Worm (Caenorhabditis elegans): ENCODE data around the gene Y73F8A.26.

Gene Y73F8A.26

DNA sequence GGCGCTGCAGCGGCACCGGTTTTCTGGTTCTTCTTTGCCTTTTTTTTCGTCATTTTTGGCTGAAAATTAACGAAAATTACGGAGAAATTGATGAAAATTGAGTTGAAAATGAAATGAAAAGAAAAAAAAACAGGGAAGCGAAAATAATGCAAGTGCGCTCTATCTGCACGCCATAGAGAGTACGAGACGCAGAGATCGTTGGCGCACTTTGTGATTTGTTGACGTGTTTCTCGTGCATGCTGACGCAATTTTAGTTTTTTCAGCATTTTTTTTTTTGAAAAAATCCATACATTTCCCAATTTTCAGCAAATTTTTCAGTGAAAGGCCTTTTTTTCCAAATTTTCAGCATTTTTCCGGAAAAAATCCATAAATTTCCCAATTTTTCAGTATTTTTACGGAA lies 2.0 kb upstream of the Y73F8A.26 start, which contains the start of gene ntl-11 (continued):
- no peak for TF ChIP-seq zim-3 (tag; optimal IDR thresholded peaks at IDR 0.05)
- TF ChIP-seq lin-35 (GFP tag; optimal IDR thresholded peaks at IDR 0.05): peak in 2 of 3 experiments; percentile 82 to 95
- TF ChIP-seq dox-1 (GFP tag; IDR thresholded peaks at IDR 0.05): peak; percentile 96
- TF ChIP-seq snpc-3.4 (tag; optimal IDR thresholded peaks at IDR 0.05): peak; percentile 95
- TF ChIP-seq somi-1 (GFP tag; optimal IDR thresholded peaks at IDR 0.05): peak; percentile 81
- TF ChIP-seq ceh-79 (tag; optimal IDR thresholded peaks at IDR 0.05): no peak
- TF ChIP-seq athp-1 (tag; optimal IDR thresholded peaks at IDR 0.05): peak; percentile 94
- TF ChIP-seq ets-4 (GFP tag; optimal IDR thresholded peaks at IDR 0.05): no peak
- peak; percentile 82 for TF ChIP-seq C17E4.6 (GFP tag; IDR thresholded peaks at IDR 0.05)
- no peak for TF ChIP-seq nhr-90 (tag; optimal IDR thresholded peaks at IDR 0.05)
- TF ChIP-seq D2030.7 (GFP tag; IDR thresholded peaks at IDR 0.05): peak; percentile 92
- TF ChIP-seq B0336.3 (GFP tag; IDR thresholded peaks at IDR 0.05): peak; percentile 97
- TF ChIP-seq ztf-22 (GFP tag; optimal IDR thresholded peaks at IDR 0.05): peak; percentile 48
- peak; percentile 35 for TF ChIP-seq unc-130 (GFP tag; optimal IDR thresholded peaks at IDR 0.05)
- peak; percentile 77; the same call in 1 of the 2 replicates for TF ChIP-seq Y67H2A.10 (GFP tag; conservative IDR thresholded peaks at IDR 0.05)
- peak; percentile 71 for TF ChIP-seq attf-3 (GFP tag; conservative IDR thresholded peaks at IDR 0.05)
- TF ChIP-seq dpff-1 (tag; optimal IDR thresholded peaks at IDR 0.05): peak; percentile 17
- TF ChIP-seq lir-1 (GFP tag; conservative IDR thresholded peaks at IDR 0.05): no peak; the same call in 1 of the 2 replicates
- TF ChIP-seq zfh-2 (GFP tag; conservative IDR thresholded peaks at IDR 0.05): peak; percentile 62
- TF ChIP-seq K11D2.4 (GFP tag; IDR thresholded peaks at IDR 0.05): peak; percentile 97
- 0 out of 2 replicates have a peak, but pooled peaks have one; percentile 20 for TF ChIP-seq egrh-3 (GFP tag; IDR thresholded peaks at IDR 0.05)
- TF ChIP-seq snpc-1.3 (tag; optimal IDR thresholded peaks at IDR 0.05; ENCODE audit: insufficient read depth): peak; percentile 77
- TF ChIP-seq Y95B8A.8 (GFP tag; IDR thresholded peaks at IDR 0.05): peak; percentile 95
- TF ChIP-seq fkh-3 (tag; optimal IDR thresholded peaks at IDR 0.05): no peak
- no peak for TF ChIP-seq F55B11.4 (tag; optimal IDR thresholded peaks at IDR 0.05; ENCODE audit: borderline replicate concordance, insufficient read depth)
- peak; percentile 89 for TF ChIP-seq hsf-1 (GFP tag; IDR thresholded peaks at IDR 0.05)
- peak; percentile 100 for TF ChIP-seq mcd-1 (GFP tag; IDR thresholded peaks at IDR 0.05)
- TF ChIP-seq F57A8.1 (GFP tag; optimal IDR thresholded peaks at IDR 0.05): no peak
- TF ChIP-seq xnd-1 (tag; optimal IDR thresholded peaks at IDR 0.05): peak; percentile 60
- no peak for TF ChIP-seq aptf-3 (GFP tag; IDR thresholded peaks at IDR 0.05)
- TF ChIP-seq mes-4 (tag; optimal IDR thresholded peaks at IDR 0.05): no peak
- TF ChIP-seq gei-17 (GFP tag; optimal IDR thresholded peaks at IDR 0.05): peak; percentile 76
- peak; percentile 98 for TF ChIP-seq pbrm-1 (GFP tag; IDR thresholded peaks at IDR 0.05)
- peak; percentile 15 for TF ChIP-seq him-1 (tag; optimal IDR thresholded peaks at IDR 0.05)
- no peak for TF ChIP-seq mxl-1 (tag; optimal IDR thresholded peaks at IDR 0.05)
- TF ChIP-seq lin-54 (GFP tag; optimal IDR thresholded peaks at IDR 0.05): peak; percentile 96
- peak; percentile 92 for TF ChIP-seq F49E8.2 (tag; optimal IDR thresholded peaks at IDR 0.05; ENCODE audit: insufficient read depth)
- TF ChIP-seq rpc-1 (optimal IDR thresholded peaks at IDR 0.05): no peak
- TF ChIP-seq rpc-1 (tag; optimal IDR thresholded peaks at IDR 0.05): no peak
- TF ChIP-seq ceh-58 (GFP tag; IDR thresholded peaks at IDR 0.05): no peak
- no peak for TF ChIP-seq nfya-1 (tag; optimal IDR thresholded peaks at IDR 0.05; ENCODE audit: borderline replicate concordance, insufficient read depth)
- TF ChIP-seq F23B12.7 (tag; optimal IDR thresholded peaks at IDR 0.05; ENCODE audit: insufficient read depth): peak; percentile 62
- no peak for TF ChIP-seq unc-62 (GFP tag; optimal IDR thresholded peaks at IDR 0.05)
- TF ChIP-seq B0019.2 (GFP tag; conservative IDR thresholded peaks at IDR 0.05): peak; percentile 72
- peak; percentile 79 for TF ChIP-seq tbp1 (GFP tag; optimal IDR thresholded peaks at IDR 0.05)
- peak; percentile 79 for TF ChIP-seq madf-10 (tag; optimal IDR thresholded peaks at IDR 0.05)
- TF ChIP-seq ceh-40 (GFP tag; IDR thresholded peaks at IDR 0.05): no peak
- no peak for TF ChIP-seq hlh-12 (tag; optimal IDR thresholded peaks at IDR 0.05)
- peak; percentile 88 for TF ChIP-seq ceh-91 (GFP tag; IDR thresholded peaks at IDR 0.05)
